Worm (Caenorhabditis elegans) whole organism, early embryonic: ENCODE measurements around the gene F26F12.4.
A peak's percentile ranks its signal among the peaks of the same experiment; 100 is the strongest.

Experiments
- B0310.2 ChIP-seq: sonication (generic microtip); optimal IDR thresholded peaks from 2 replicates; lab custom pipeline; 2016; ENCODE audit warnings: mild to moderate bottlenecking, missing genetic modification characterization, missing compliant biosample characterization
- F13C5.2 ChIP-seq: sonication (generic microtip); optimal IDR thresholded peaks from 2 replicates; lab custom pipeline; 2017; ENCODE audit warnings: mild to moderate bottlenecking, missing genetic modification characterization, inconsistent platforms, missing compliant biosample characterization
- aly-1 ChIP-seq: sonication (generic microtip); optimal IDR thresholded peaks from 2 replicates; lab custom pipeline; 2016; ENCODE audit warnings: missing genetic modification characterization, missing compliant biosample characterization
- ama-1 ChIP-seq: fragments of 150-350 bp; optimal IDR thresholded peaks from 2 replicates; lab custom pipeline; 2014
- ceh-13 ChIP-seq: fragments of 200-800 bp; sonication (Bioruptor generic); optimal IDR thresholded peaks from 2 replicates; lab custom pipeline; 2018; ENCODE audit warnings: mild to moderate bottlenecking, missing genetic modification characterization, missing compliant biosample characterization
- ceh-36 ChIP-seq: sonication (generic microtip); optimal IDR thresholded peaks from 2 replicates; lab custom pipeline; 2016; ENCODE audit warnings: missing genetic modification characterization, inconsistent platforms, missing compliant biosample characterization
- ets-7 ChIP-seq: sonication (generic microtip); optimal IDR thresholded peaks from 2 replicates; lab custom pipeline; 2016; ENCODE audit warnings: missing genotype, missing genetic modification characterization, missing compliant biosample characterization
- flt-1 ChIP-seq: fragments of 200-800 bp; sonication (Bioruptor generic); IDR thresholded peaks from 2 replicates; pipeline ENCODE4 v1.3.6; 2022; ENCODE audit warnings: missing genetic modification characterization, missing compliant biosample characterization
- hmbx-1 ChIP-seq: sonication (generic microtip); optimal IDR thresholded peaks from 2 replicates; lab custom pipeline; 2016; ENCODE audit warnings: mild to moderate bottlenecking, missing genetic modification characterization, missing compliant biosample characterization
- hmg-4 ChIP-seq: fragments of 200-800 bp; sonication (Bioruptor generic); optimal IDR thresholded peaks from 2 replicates; lab custom pipeline; 2018; ENCODE audit warnings: mild to moderate bottlenecking, missing genetic modification characterization, missing compliant biosample characterization
- hnd-1 ChIP-seq: sonication (generic microtip); optimal IDR thresholded peaks from 2 replicates; lab custom pipeline; 2016; ENCODE audit warnings: missing genetic modification characterization, missing compliant biosample characterization
- pes-1 ChIP-seq: fragments of 200-800 bp; sonication (Bioruptor generic); IDR thresholded peaks from 2 replicates; pipeline ENCODE4 v1.3.6; 2022; ENCODE audit warnings: missing genetic modification reagents, missing genetic modification characterization, missing compliant biosample characterization
- scrt-1 ChIP-seq: fragments of 200-800 bp; sonication (Bioruptor generic); IDR thresholded peaks from 2 replicates; pipeline ENCODE4 v1.3.6; 2022; ENCODE audit warnings: missing genetic modification characterization, missing compliant biosample characterization
- sea-1 ChIP-seq: fragments of 200-800 bp; sonication (Bioruptor generic); conservative IDR thresholded peaks from 2 replicates; pipeline ENCODE4 v1.3.6; 2022; ENCODE audit warnings: missing genetic modification characterization, missing compliant biosample characterization
- tbx-11 ChIP-seq: fragments of 200-800 bp; sonication (Bioruptor generic); IDR thresholded peaks from 2 replicates; pipeline ENCODE4 v1.3.6; 2022; ENCODE audit warnings: missing genetic modification characterization, missing compliant biosample characterization
- tbx-37 ChIP-seq: fragments of 200-800 bp; sonication (Bioruptor generic); conservative IDR thresholded peaks from 2 replicates; pipeline ENCODE4 v1.3.6; 2022; ENCODE audit warnings: missing genetic modification reagents, missing genetic modification characterization, missing compliant biosample characterization
- tra-4 ChIP-seq: sonication (generic microtip); optimal IDR thresholded peaks from 2 replicates; lab custom pipeline; 2017; ENCODE audit warnings: missing genetic modification characterization, missing compliant biosample characterization

The F26F12.4 gene

DNA sequence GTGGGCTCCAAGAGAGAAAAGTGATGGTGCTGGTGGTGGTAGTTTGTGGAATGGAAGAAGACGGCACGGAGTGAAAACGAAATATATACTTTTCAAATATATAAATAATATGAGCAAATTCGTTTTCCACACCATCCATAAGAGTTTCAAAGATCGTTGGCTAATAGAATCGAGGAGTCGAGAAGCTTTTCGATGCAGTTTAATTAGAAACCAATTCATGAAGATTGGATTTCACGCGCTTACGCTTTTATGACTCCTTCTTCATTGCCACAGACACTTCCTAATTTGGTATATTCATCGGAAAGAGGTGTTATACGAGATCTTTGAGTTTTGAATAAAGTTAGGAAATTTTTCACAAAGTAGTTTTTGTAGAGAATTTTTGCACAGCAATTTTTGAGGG, 18.5 kb downstream of the F26F12.4 start:
- TF ChIP-seq B0310.2 (tag; lab: Kevin White, UChicago) (no peak), ceh-13 (GFP tag; lab: Kevin White, UChicago) (no peak), hmbx-1 (tag; lab: Kevin White, UChicago) (no peak), tbx-37 (GFP tag; lab: Robert Waterston, UW) (no peak), ceh-36 (tag; lab: Kevin White, UChicago) (no peak), hmg-4 (GFP tag; lab: Kevin White, UChicago) (no peak)

- no peak for TF ChIP-seq tbx-11 (GFP tag; lab: Robert Waterston, UW)
- TF ChIP-seq tra-4 (tag; lab: Kevin White, UChicago) = no peak
- TF ChIP-seq hmg-4 (GFP tag; lab: Kevin White, UChicago) = no peak
- TF ChIP-seq pes-1 = no peak
- TF ChIP-seq ama-1 (lab: Kevin White, UChicago) = no peak
- TF ChIP-seq hnd-1 (tag; lab: Kevin White, UChicago) = no peak
- no peak for TF ChIP-seq F13C5.2 (tag; lab: Kevin White, UChicago)
- TF ChIP-seq ceh-36 (tag; lab: Kevin White, UChicago) = no peak
- no peak for TF ChIP-seq tbx-37 (GFP tag; lab: Robert Waterston, UW)
Observed at ce11 chrV:5848015-5848609, 21.0 kb downstream of the F26F12.4 start.

ce11 chrV:5846729-5847128, 22.4 kb downstream of the F26F12.4 start:
- TF ChIP-seq ceh-36 (tag; lab: Kevin White, UChicago) (no peak), B0310.2 (tag; lab: Kevin White, UChicago) (no peak), F13C5.2 (tag; lab: Kevin White, UChicago) (no peak), hmg-4 (GFP tag; lab: Kevin White, UChicago) (peak; percentile 41), aly-1 (tag; lab: Kevin White, UChicago) (peak; percentile 31)

- no peak for TF ChIP-seq hmbx-1 (tag; lab: Kevin White, UChicago)
- TF ChIP-seq F13C5.2 (tag; lab: Kevin White, UChicago) = no peak
- no peak for TF ChIP-seq tra-4 (tag; lab: Kevin White, UChicago)
- TF ChIP-seq ceh-36 (tag; lab: Kevin White, UChicago) = no peak
- TF ChIP-seq scrt-1 (GFP tag; lab: Robert Waterston, UW) = no peak
- TF ChIP-seq hmg-4 (GFP tag; lab: Kevin White, UChicago) = peak; percentile 21
- TF ChIP-seq flt-1 (GFP tag; lab: Robert Waterston, UW) = no peak
- no peak for TF ChIP-seq aly-1 (tag; lab: Kevin White, UChicago)
Observed at ce11 chrV:5845669-5846189, 23.4 kb downstream of the F26F12.4 start, which contains the start of gene F26F12.3. Gene F26F12.3 (minus strand): TSS chrV:5845719.

- TF ChIP-seq ets-7 (tag; lab: Kevin White, UChicago) = no peak
- TF ChIP-seq pes-1 = no peak
- no peak for TF ChIP-seq F13C5.2 (tag; lab: Kevin White, UChicago)
- no peak for TF ChIP-seq sea-1 (GFP tag; lab: Robert Waterston, UW)
- no peak for TF ChIP-seq ceh-13 (GFP tag; lab: Kevin White, UChicago)
- no peak for TF ChIP-seq flt-1 (GFP tag; lab: Robert Waterston, UW)
- no peak for TF ChIP-seq B0310.2 (tag; lab: Kevin White, UChicago)
- no peak for TF ChIP-seq tbx-37 (GFP tag; lab: Robert Waterston, UW)
- no peak for TF ChIP-seq ama-1 (lab: Kevin White, UChicago)
- TF ChIP-seq ceh-36 (tag; lab: Kevin White, UChicago) = no peak
- TF ChIP-seq aly-1 (tag; lab: Kevin White, UChicago) = no peak
- no peak for TF ChIP-seq hmg-4 (GFP tag; lab: Kevin White, UChicago)
- TF ChIP-seq hmbx-1 (tag; lab: Kevin White, UChicago) = no peak
- no peak for TF ChIP-seq scrt-1 (GFP tag; lab: Robert Waterston, UW)
- TF ChIP-seq hnd-1 (tag; lab: Kevin White, UChicago) = no peak
- TF ChIP-seq tbx-11 (GFP tag; lab: Robert Waterston, UW) = no peak
- TF ChIP-seq tra-4 (tag; lab: Kevin White, UChicago) = no peak
Observed at ce11 chrV:5845162-5845561, 24.0 kb downstream of the F26F12.4 start.

DNA sequence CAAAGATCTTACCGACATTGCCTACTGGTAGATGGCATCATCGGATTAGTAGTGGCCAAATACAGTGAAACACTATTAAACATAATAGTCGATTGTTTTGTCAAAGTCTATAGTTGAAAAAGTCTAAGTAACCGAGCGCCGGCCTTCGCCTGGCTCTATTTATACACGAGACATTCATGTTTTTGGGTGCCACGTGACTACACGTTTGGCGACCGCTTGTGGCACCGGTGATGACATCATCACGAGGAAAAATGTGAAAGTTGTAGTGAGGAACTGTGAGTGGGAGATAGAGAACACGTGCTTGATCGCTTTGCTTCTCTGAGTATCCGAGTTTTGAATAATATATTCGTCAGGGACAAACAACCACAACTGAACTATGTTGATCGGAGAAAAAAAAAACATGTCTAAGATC, 24.8 kb downstream of the F26F12.4 start:
- TF ChIP-seq flt-1 (GFP tag; lab: Robert Waterston, UW) (no peak), tbx-11 (GFP tag; lab: Robert Waterston, UW) (no peak), tbx-37 (GFP tag; lab: Robert Waterston, UW) (no peak), ceh-13 (GFP tag; lab: Kevin White, UChicago) (no peak), hmg-4 (GFP tag; lab: Kevin White, UChicago) (no peak), B0310.2 (tag; lab: Kevin White, UChicago) (no peak), ceh-36 (tag; lab: Kevin White, UChicago) (no peak), ets-7 (tag; lab: Kevin White, UChicago) (no peak), hmbx-1 (tag; lab: Kevin White, UChicago) (no peak)

ce11 chrV:5843415-5844337, 25.5 kb downstream of the F26F12.4 start:
- TF ChIP-seq ets-7 (tag; lab: Kevin White, UChicago) (no peak), aly-1 (tag; lab: Kevin White, UChicago) (peak; percentile 53)
